Worm (Caenorhabditis elegans) whole organism, L4 larva: ENCODE data around the gene gop-3.
A peak's percentile ranks its signal among the peaks of the same experiment; 100 is the strongest.

Source experiments
- D1046.2 ChIP-seq: fragments of 200-800 bp; sonication (Bioruptor generic); IDR thresholded peaks from 2 replicates; pipeline ENCODE4 v1.3.6; 2022; ENCODE audit warnings: missing genetic modification characterization, missing compliant biosample characterization
- F26F4.8 ChIP-seq: fragments of 200-800 bp; sonication (Bioruptor generic); conservative IDR thresholded peaks from 2 replicates; pipeline ENCODE4 v1.3.6; 2022; ENCODE audit warnings: missing genetic modification characterization, missing compliant biosample characterization
- F49E8.2 ChIP-seq: sonication (generic microtip); optimal IDR thresholded peaks from 2 replicates; lab custom pipeline; 2016; ENCODE audit warnings: missing compliant biosample characterization, mild to moderate bottlenecking, missing genetic modification characterization, borderline replicate concordance
- ceh-32 ChIP-seq: sonication (generic microtip); optimal IDR thresholded peaks from 2 replicates; lab custom pipeline; 2016; ENCODE audit warnings: mild to moderate bottlenecking, missing genetic modification characterization, missing compliant biosample characterization; ENCODE audit not compliant: poor library complexity
- daf-16 ChIP-seq, 3 experiments: sonication (generic microtip); optimal IDR thresholded peaks; 2 replicates each; lab custom pipeline; 2016 to 2017; ENCODE audit warnings: missing genetic modification characterization in 3 of 3, missing genetic modification reagents in 3 of 3, mild to moderate bottlenecking in 2 of 3, missing compliant biosample characterization in 2 of 3, missing biosample characterization in 1 of 3, moderate library complexity in 1 of 3
- daf-8 ChIP-seq: fragments of 200-800 bp; sonication (Bioruptor generic); IDR thresholded peaks from 2 replicates; pipeline ENCODE4 v1.3.6; 2022; ENCODE audit warnings: missing genetic modification characterization, missing compliant biosample characterization
- dmd-9 ChIP-seq: fragments of 200-800 bp; sonication (Bioruptor generic); IDR thresholded peaks from 2 replicates; pipeline ENCODE4 v1.3.6; 2022; ENCODE audit warnings: missing genetic modification reagents, missing genetic modification characterization, missing compliant biosample characterization
- duxl-1 ChIP-seq: sonication (generic microtip); optimal IDR thresholded peaks from 2 replicates; lab custom pipeline; 2016; ENCODE audit warnings: mild to moderate bottlenecking, missing genetic modification characterization, moderate library complexity, missing compliant biosample characterization; ENCODE audit not compliant: poor library complexity
- dve-1 ChIP-seq: sonication (generic microtip); optimal IDR thresholded peaks from 2 replicates; lab custom pipeline; 2017; ENCODE audit warnings: antibody characterized with exemption, mild to moderate bottlenecking, missing genetic modification characterization, missing compliant biosample characterization; ENCODE audit not compliant: insufficient read depth
- egl-27 ChIP-seq: sonication (generic microtip); optimal IDR thresholded peaks from 3 replicates; lab custom pipeline; 2017; ENCODE audit warnings: missing biosample characterization, missing genetic modification reagents, missing genetic modification characterization
- fkh-10 ChIP-seq: fragments of 150-350 bp; optimal IDR thresholded peaks from 2 replicates; lab custom pipeline; 2014; ENCODE audit warnings: missing biosample characterization, missing genetic modification reagents, missing genetic modification characterization
- fos-1 ChIP-seq: fragments of 150-350 bp; optimal IDR thresholded peaks from 2 replicates; lab custom pipeline; 2014; ENCODE audit warnings: missing biosample characterization, missing genetic modification characterization
- hif-1 ChIP-seq, 2 experiments: sonication (generic microtip); optimal IDR thresholded peaks; 2 replicates each; lab custom pipeline; 2016 to 2017; ENCODE audit warnings: missing compliant biosample characterization in 2 of 2, missing genetic modification characterization in 2 of 2, missing genetic modification reagents in 2 of 2, missing genotype in 2 of 2, mild to moderate bottlenecking in 1 of 2
- hlh-30 ChIP-seq: sonication (generic microtip); optimal IDR thresholded peaks from 2 replicates; lab custom pipeline; 2017; ENCODE audit warnings: antibody characterized with exemption, mild to moderate bottlenecking, missing genetic modification characterization, missing compliant biosample characterization; ENCODE audit not compliant: insufficient read depth
- jun-1 ChIP-seq: fragments of 150-350 bp; optimal IDR thresholded peaks from 2 replicates; lab custom pipeline; 2014; ENCODE audit warnings: missing biosample characterization, missing genetic modification reagents, missing genetic modification characterization
- lim-7 ChIP-seq: fragments of 200-800 bp; sonication (Bioruptor generic); IDR thresholded peaks from 2 replicates; pipeline ENCODE4 v1.3.6; 2022; ENCODE audit warnings: missing genetic modification characterization, missing compliant biosample characterization
- lin-38 ChIP-seq: fragments of 200-800 bp; sonication (Bioruptor generic); IDR thresholded peaks from 2 replicates; pipeline ENCODE4 v1.3.6; 2022; ENCODE audit warnings: missing genetic modification reagents, missing genetic modification characterization, missing compliant biosample characterization
- lsy-2 ChIP-seq, 2 experiments: fragments of 150-350 bp in 1 of 2; sonication (generic microtip) in 1 of 2; optimal IDR thresholded peaks; 2 replicates each; lab custom pipeline; 2014 to 2017; ENCODE audit warnings: missing biosample characterization in 2 of 2, missing genetic modification characterization in 2 of 2
- madf-9 ChIP-seq: fragments of 200-800 bp; sonication (Bioruptor generic); conservative IDR thresholded peaks from 2 replicates; pipeline ENCODE4 v1.3.6; 2022; ENCODE audit warnings: missing genetic modification reagents, missing genetic modification characterization, missing compliant biosample characterization
- mep-1 ChIP-seq: fragments of 150-350 bp; sonication (generic microtip); optimal IDR thresholded peaks from 3 replicates; lab custom pipeline; 2014; ENCODE audit warnings: missing biosample characterization, missing genetic modification characterization
- mes-2 ChIP-seq: sonication (generic microtip); optimal IDR thresholded peaks from 2 replicates; lab custom pipeline; 2016; ENCODE audit warnings: missing genotype, mild to moderate bottlenecking, missing genetic modification characterization, missing compliant biosample characterization; ENCODE audit not compliant: poor library complexity, severe bottlenecking
- nhr-10 ChIP-seq: fragments of 150-350 bp; optimal IDR thresholded peaks from 2 replicates; lab custom pipeline; 2014; ENCODE audit warnings: missing biosample characterization, missing genetic modification characterization
- nhr-102 ChIP-seq: sonication (generic microtip); optimal IDR thresholded peaks from 2 replicates; lab custom pipeline; 2016; ENCODE audit warnings: mild to moderate bottlenecking, missing genetic modification characterization, moderate library complexity, missing compliant biosample characterization
- nhr-28 ChIP-seq: fragments of 150-350 bp; optimal IDR thresholded peaks from 2 replicates; lab custom pipeline; 2014; ENCODE audit warnings: missing biosample characterization, missing genetic modification characterization
- nhr-42 ChIP-seq: fragments of 200-800 bp; sonication (Bioruptor generic); IDR thresholded peaks from 2 replicates; pipeline ENCODE4 v1.3.6; 2022; ENCODE audit warnings: missing genetic modification characterization, missing compliant biosample characterization
- tag-97 ChIP-seq: fragments of 200-800 bp; sonication (Bioruptor generic); IDR thresholded peaks from 2 replicates; pipeline ENCODE4 v1.3.6; 2022; ENCODE audit warnings: missing genetic modification characterization, missing compliant biosample characterization
- unc-62 ChIP-seq, 3 experiments: fragments of 150-350 bp in 1 of 3; sonication (generic microtip); optimal IDR thresholded peaks in 2 of 3; peaks in 1 of 3; 1 replicate in 1 of 3; 2 replicates in 2 of 3; lab custom pipeline; 2014 to 2017; ENCODE audit warnings: missing biosample characterization in 3 of 3, missing genetic modification characterization in 3 of 3, missing genetic modification reagents in 3 of 3, missing genotype in 1 of 3
- vab-7 ChIP-seq: fragments of 200-800 bp; sonication (Bioruptor generic); IDR thresholded peaks from 2 replicates; pipeline ENCODE4 v1.3.6; 2022; ENCODE audit warnings: missing genetic modification reagents, missing genetic modification characterization, missing compliant biosample characterization
- zag-1 ChIP-seq: fragments of 150-350 bp; optimal IDR thresholded peaks from 2 replicates; lab custom pipeline; 2014; ENCODE audit warnings: missing biosample characterization, missing genetic modification characterization
- zip-11 ChIP-seq: fragments of 200-800 bp; sonication (Bioruptor generic); IDR thresholded peaks from 2 replicates; pipeline ENCODE4 v1.3.6; 2022; ENCODE audit warnings: missing genetic modification characterization, missing compliant biosample characterization

The gop-3 gene

ce11 chrIII:5233140-5233539, 27.4 kb upstream of the gop-3 start:
- TF ChIP-seq madf-9 (GFP tag; lab: Robert Waterston, UW) (no peak), mes-2 (tag; lab: Kevin White, UChicago) (peak; percentile 58)

ce11 chrIII:5234312-5234711, 26.2 kb upstream of the gop-3 start, which contains the start of gene mrps-26:
TSS of gene mrps-26 (plus strand) at chrIII:5234612.
- TF ChIP-seq hif-1 (tag; optimal IDR thresholded peaks at IDR 0.05; lab: Kevin White, UChicago) (no peak), nhr-10 (tag; lab: Kevin White, UChicago) (no peak), nhr-42 (GFP tag; lab: Robert Waterston, UW) (no peak), dmd-9 (GFP tag; lab: Robert Waterston, UW) (no peak), vab-7 (no peak), lin-38 (no peak), fkh-10 (GFP tag; lab: Kevin White, UChicago) (no peak), fos-1 (tag; lab: Kevin White, UChicago) (no peak), nhr-102 (tag; lab: Kevin White, UChicago) (no peak), lsy-2 (tag; optimal IDR thresholded peaks at IDR 0.05; lab: Kevin White, UChicago) (no peak), F26F4.8 (no peak), F49E8.2 (tag; lab: Kevin White, UChicago) (no peak), dve-1 (tag; lab: Kevin White, UChicago) (no peak), egl-27 (tag; lab: Kevin White, UChicago) (no peak), jun-1 (tag; lab: Kevin White, UChicago) (no peak)

DNA sequence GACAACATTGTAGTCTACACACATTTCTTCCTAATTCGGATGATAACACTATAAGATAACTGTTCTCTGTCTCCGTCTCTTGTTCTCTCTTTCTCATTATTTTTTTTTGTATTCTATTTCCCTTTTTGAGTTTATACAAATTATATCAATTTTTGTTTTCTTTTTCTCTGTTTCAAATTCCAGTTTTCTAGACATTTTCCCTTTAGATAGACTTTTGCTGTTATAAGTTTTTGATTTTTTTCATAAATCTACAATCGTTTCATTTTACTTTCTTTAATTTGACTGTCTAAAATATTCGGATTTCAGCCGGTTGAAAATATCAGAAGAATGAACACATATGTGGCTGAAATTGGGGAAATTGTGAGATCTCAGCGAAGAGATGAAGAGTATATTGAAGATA, 24.4 kb upstream of the gop-3 start, which contains the start of gene prx-10:
Gene prx-10, plus strand, starts transcription at position 301 of the 400 bp plus-strand sequence.
- TF ChIP-seq nhr-28 (peak; percentile 79), zag-1 (tag; lab: Kevin White, UChicago) (no peak)

DNA sequence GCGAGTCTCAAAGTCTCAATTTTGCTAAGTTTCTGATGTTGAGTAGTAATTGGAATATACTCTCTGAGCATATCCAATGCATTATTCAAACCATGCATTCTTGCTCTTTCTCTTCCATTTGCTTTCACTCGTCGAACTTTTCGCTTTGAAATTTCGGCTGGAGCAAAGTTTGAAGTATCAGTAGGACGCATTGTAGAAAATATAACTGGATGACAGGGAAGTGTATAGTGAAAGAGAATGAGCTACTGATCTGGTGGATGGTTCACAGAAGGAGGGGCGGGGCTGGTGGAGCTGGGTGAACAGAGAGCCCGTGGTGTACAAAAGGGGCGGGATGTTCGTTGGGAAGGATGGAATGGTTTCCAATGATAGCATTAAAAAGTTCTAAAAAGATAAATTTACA, 18.6 kb upstream of the gop-3 start:
- TF ChIP-seq nhr-28 (no peak), nhr-10 (tag; lab: Kevin White, UChicago) (no peak), tag-97 (GFP tag; lab: Robert Waterston, UW) (no peak), daf-8 (no peak), dve-1 (tag; lab: Kevin White, UChicago) (no peak), hlh-30 (tag; lab: Kevin White, UChicago) (no peak), fkh-10 (GFP tag; lab: Kevin White, UChicago) (no peak), zip-11 (GFP tag; lab: Robert Waterston, UW) (no peak), daf-16 (GFP tag; optimal IDR thresholded peaks at IDR 0.05; lab: Kevin White, UChicago) (no peak), daf-16 (tag; optimal IDR thresholded peaks at IDR 0.05; lab: Kevin White, UChicago) (no peak), ceh-32 (no peak), madf-9 (GFP tag; lab: Robert Waterston, UW) (no peak), D1046.2 (GFP tag; lab: Robert Waterston, UW) (no peak), mes-2 (tag; lab: Kevin White, UChicago) (no peak), duxl-1 (tag; lab: Kevin White, UChicago) (no peak), lim-7 (GFP tag; lab: Robert Waterston, UW) (no peak)

DNA sequence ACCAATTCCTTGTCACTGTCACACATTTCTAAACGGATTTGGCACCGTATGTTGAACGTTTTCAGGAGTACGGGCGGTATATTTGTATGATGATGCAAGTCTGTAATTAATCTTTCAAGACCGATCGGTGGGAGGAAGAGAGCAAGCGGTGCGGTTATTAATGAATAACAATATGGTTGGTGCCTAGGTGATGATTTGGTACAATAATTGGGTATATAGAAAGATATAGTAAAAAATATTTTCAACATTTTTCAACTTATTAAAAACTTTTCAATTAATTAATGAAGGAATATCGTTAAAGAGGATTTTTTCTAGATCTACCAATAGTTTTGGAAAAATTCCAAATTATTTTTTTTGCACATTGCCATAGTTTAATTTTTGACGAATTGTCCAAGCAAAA, 16.0 kb upstream of the gop-3 start, which contains the start of gene cnd-1:
Gene cnd-1, minus strand, starts transcription at position 101 of the 400 bp plus-strand sequence.
- TF ChIP-seq vab-7 (no peak), lsy-2 (tag; optimal IDR thresholded peaks at IDR 0.05; lab: Kevin White, UChicago) (no peak), nhr-102 (tag; lab: Kevin White, UChicago) (no peak), unc-62 (GFP tag; optimal IDR thresholded peaks at IDR 0.05 in 1 of 2; lab: Kevin White, UChicago) (peak in 1 of 2 experiments; percentile 58), unc-62 (tag; optimal IDR thresholded peaks at IDR 0.05; lab: Kevin White, UChicago) (no peak), mep-1 (tag; lab: Kevin White, UChicago) (no peak), lin-38 (no peak), lim-7 (GFP tag; lab: Robert Waterston, UW) (no peak)
